Fruit fly (Drosophila melanogaster) whole organism, adult: ENCODE measurements around the gene PIG-B.

Source experiments
- CG5204 ChIP-seq: fragments of 200-800 bp; sonication (Bioruptor generic); optimal IDR thresholded peaks from 2 replicates; lab custom pipeline; 2016; ENCODE audit warnings: missing biosample characterization, missing genetic modification characterization
- CG7101 ChIP-seq: fragments of 200-800 bp; sonication (Bioruptor generic); optimal IDR thresholded peaks from 2 replicates; lab custom pipeline; 2018; ENCODE audit warnings: missing biosample characterization, mild to moderate bottlenecking, missing genetic modification characterization, moderate library complexity
- tj ChIP-seq: fragments of 200-800 bp; sonication (Bioruptor generic); optimal IDR thresholded peaks from 3 replicates; lab custom pipeline; 2017; ENCODE audit warnings: missing biosample characterization, mild to moderate bottlenecking, missing genetic modification characterization, moderate library complexity

- no peak for TF ChIP-seq CG5204 (GFP tag; lab: Kevin White, UChicago)
- TF ChIP-seq CG7101 (tag; lab: Kevin White, UChicago), result no peak
- TF ChIP-seq tj (GFP tag; lab: Kevin White, UChicago), result no peak
Measured at dm6 chr3L:3825884-3826283, 14.8 kb downstream of the PIG-B start.
